Worm (Caenorhabditis elegans): ENCODE measurements around the gene nhr-189.

The nhr-189 gene

DNA sequence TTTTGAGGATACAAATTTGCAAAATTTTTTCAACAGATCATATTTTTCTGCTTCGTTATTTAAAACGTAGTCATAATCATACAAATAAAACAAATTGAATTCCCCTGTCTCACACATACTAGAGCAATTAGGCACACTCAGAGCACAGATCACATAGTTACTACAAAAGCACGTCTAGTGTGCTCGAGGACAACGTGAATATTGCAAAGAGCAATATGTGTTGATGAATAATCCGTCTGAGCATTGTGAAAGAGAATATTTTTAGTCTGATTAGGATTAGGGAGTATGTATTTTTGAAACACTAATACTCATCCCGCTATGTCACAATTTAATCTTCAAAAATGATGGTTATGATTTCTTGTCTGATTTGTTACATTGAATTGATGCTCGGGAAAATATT is 17.2 kb upstream of the nhr-189 start:
- no peak for TF ChIP-seq eyg-1 (tag; optimal IDR thresholded peaks at IDR 0.05)
- TF ChIP-seq hlh-30 (tag; optimal IDR thresholded peaks at IDR 0.05; ENCODE audit: insufficient read depth): no peak
- TF ChIP-seq fkh-10 (GFP tag; optimal IDR thresholded peaks at IDR 0.05): no peak
- no peak for TF ChIP-seq pag-3 (tag; optimal IDR thresholded peaks at IDR 0.05; ENCODE audit: borderline replicate concordance)
- TF ChIP-seq ceh-9 (tag; optimal IDR thresholded peaks at IDR 0.05): no peak
- TF ChIP-seq mec-3 (tag; optimal IDR thresholded peaks at IDR 0.05; ENCODE audit: borderline replicate concordance): no peak
- TF ChIP-seq unc-55 (GFP tag; optimal IDR thresholded peaks at IDR 0.05): no peak
- TF ChIP-seq lim-6 (tag; optimal IDR thresholded peaks at IDR 0.05): no peak
- no peak for TF ChIP-seq npax-4 (tag; optimal IDR thresholded peaks at IDR 0.05)
- no peak for TF ChIP-seq fkh-6 (tag; optimal IDR thresholded peaks at IDR 0.05)
- TF ChIP-seq tbx-2 (tag; optimal IDR thresholded peaks at IDR 0.05): no peak
- TF ChIP-seq ceh-19 (GFP tag; optimal IDR thresholded peaks at IDR 0.05): no peak
- TF ChIP-seq K09A11.1 (tag; optimal IDR thresholded peaks at IDR 0.05; ENCODE audit: insufficient read depth): no peak

DNA sequence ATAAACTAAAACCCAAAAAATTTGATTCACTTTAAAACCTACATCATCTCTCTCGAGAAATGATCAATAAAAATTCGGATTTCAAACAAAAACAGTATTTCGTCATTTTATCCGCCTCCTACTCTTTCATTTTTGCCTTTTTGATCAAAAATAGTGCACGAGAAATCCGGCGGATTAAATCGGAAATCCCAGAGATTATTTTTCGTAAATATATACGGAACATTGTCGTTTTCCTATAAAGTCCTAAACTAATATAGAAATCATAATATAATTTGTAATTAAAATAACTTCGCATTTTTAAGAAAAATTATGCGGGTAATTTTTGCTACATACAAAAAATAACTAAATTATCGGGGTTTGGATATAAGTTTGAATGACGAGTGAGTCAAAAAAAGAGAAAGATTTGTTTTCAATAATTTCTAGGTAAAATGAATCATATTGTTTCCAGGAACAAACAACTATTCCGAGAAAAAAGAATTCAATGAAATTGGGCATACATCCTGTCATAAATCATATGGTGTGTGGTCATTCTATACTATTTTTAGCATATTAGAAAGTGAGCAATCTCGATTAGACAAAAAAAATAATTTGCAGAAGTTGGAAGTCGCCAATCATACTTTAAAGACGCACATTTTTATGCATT is 14.2 kb upstream of the nhr-189 start, which contains the start of gene nhr-158:
Gene nhr-158 (minus strand): TSS at position 51 of the 643 bp plus-strand sequence.
- TF ChIP-seq ceh-14 (tag; optimal IDR thresholded peaks at IDR 0.05): no peak
- TF ChIP-seq ztf-16 (tag; optimal IDR thresholded peaks at IDR 0.05): no peak
- no peak for TF ChIP-seq F13H6.1 (tag; optimal IDR thresholded peaks at IDR 0.05)
- TF ChIP-seq tbx-2 (tag; optimal IDR thresholded peaks at IDR 0.05): no peak
- no peak for TF ChIP-seq che-1 (tag; optimal IDR thresholded peaks at IDR 0.05)
- no peak for TF ChIP-seq pat-9 (tag; optimal IDR thresholded peaks at IDR 0.05)
- no peak for TF ChIP-seq gmeb-2 (tag; optimal IDR thresholded peaks at IDR 0.05)
- TF ChIP-seq dmd-4 (tag; optimal IDR thresholded peaks at IDR 0.05; ENCODE audit: borderline replicate concordance): no peak
- no peak for TF ChIP-seq C38D4.7 (GFP tag; optimal IDR thresholded peaks at IDR 0.05)

DNA sequence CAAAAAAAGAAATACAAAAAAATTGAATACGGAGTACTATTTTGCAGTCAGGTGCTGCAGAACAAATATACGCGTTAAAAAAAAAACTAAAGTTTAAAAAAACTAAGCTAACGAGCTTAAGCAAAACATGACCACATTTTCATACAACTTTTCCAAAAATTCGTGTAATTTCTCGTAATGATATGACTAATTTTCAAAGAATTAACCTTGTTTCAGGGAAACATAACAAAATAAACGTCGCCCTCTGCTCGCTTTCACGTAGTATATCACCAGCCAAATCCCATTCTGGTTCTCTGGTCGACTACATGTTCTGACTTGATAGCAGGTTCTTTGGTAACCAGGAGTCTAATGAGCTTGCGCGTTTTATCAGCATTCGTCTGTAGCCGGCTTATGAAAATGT is 10.3 kb upstream of the nhr-189 start:
- TF ChIP-seq madf-2 (tag; optimal IDR thresholded peaks at IDR 0.05): no peak
- no peak for TF ChIP-seq hlh-6 (tag; optimal IDR thresholded peaks at IDR 0.05)
- no peak for TF ChIP-seq ceh-6 (GFP tag; optimal IDR thresholded peaks at IDR 0.05)
- no peak for TF ChIP-seq C08G9.2 (tag; optimal IDR thresholded peaks at IDR 0.05)
- no peak for TF ChIP-seq sox-4 (tag; optimal IDR thresholded peaks at IDR 0.05)
- TF ChIP-seq hlh-15 (tag; optimal IDR thresholded peaks at IDR 0.05): no peak
- TF ChIP-seq odd-2 (tag; optimal IDR thresholded peaks at IDR 0.05): no peak
- no peak for TF ChIP-seq ceh-9 (tag; optimal IDR thresholded peaks at IDR 0.05)
- no peak for TF ChIP-seq pax-1 (tag; optimal IDR thresholded peaks at IDR 0.05)
- no peak for TF ChIP-seq pha-4 (tag; optimal IDR thresholded peaks at IDR 0.05)
- TF ChIP-seq ahr-1 (tag; optimal IDR thresholded peaks at IDR 0.05): no peak
- no peak for TF ChIP-seq ztf-16 (tag; optimal IDR thresholded peaks at IDR 0.05)
- no peak for TF ChIP-seq ceh-34 (tag; optimal IDR thresholded peaks at IDR 0.05)
- no peak for TF ChIP-seq syd-9 (tag; optimal IDR thresholded peaks at IDR 0.05)
- TF ChIP-seq ttx-3 (tag; optimal IDR thresholded peaks at IDR 0.05): no peak

DNA sequence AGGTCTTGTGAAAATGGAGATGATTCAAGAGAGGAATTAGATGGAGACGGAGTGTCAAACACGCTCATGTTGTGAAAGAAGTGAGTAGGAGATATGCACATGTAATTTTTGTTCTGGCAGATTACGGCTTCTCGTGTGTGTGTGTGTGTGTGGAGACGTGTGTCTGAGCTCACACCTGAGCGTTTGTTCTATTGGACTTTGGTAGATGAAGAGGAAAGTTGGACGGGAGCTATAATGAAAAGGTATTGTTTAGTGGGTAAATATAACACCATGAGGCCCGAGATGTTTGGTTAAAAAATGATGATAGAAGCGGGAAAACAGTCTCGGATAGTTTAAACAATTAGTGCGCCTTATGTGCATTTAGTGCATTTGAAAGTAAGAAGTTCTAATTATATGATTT is 8.9 kb upstream of the nhr-189 start, which contains the start of gene nhr-157:
Gene nhr-157 (minus strand): TSS at position 101 of the 400 bp plus-strand sequence.
- TF ChIP-seq sox-2 (GFP tag; IDR thresholded peaks at IDR 0.05) (no peak), ceh-45 (GFP tag; IDR thresholded peaks at IDR 0.05) (no peak), pha-4 (tag; optimal IDR thresholded peaks at IDR 0.05) (no peak), ztf-16 (tag; optimal IDR thresholded peaks at IDR 0.05) (no peak), unc-42 (tag; optimal IDR thresholded peaks at IDR 0.05) (no peak), syd-9 (tag; optimal IDR thresholded peaks at IDR 0.05) (no peak), hlh-15 (tag; optimal IDR thresholded peaks at IDR 0.05) (no peak), ceh-6 (GFP tag; optimal IDR thresholded peaks at IDR 0.05) (no peak), madf-2 (tag; optimal IDR thresholded peaks at IDR 0.05) (no peak), tbx-2 (tag; optimal IDR thresholded peaks at IDR 0.05) (no peak), ceh-9 (tag; optimal IDR thresholded peaks at IDR 0.05) (no peak), pag-3 (tag; optimal IDR thresholded peaks at IDR 0.05; ENCODE audit: borderline replicate concordance) (no peak), unc-55 (GFP tag; optimal IDR thresholded peaks at IDR 0.05) (no peak)

Measured in whole organism, late embryonic.